Fruit fly (Drosophila melanogaster): Measurements from ENCODE around the gene CG17202.

DNA sequence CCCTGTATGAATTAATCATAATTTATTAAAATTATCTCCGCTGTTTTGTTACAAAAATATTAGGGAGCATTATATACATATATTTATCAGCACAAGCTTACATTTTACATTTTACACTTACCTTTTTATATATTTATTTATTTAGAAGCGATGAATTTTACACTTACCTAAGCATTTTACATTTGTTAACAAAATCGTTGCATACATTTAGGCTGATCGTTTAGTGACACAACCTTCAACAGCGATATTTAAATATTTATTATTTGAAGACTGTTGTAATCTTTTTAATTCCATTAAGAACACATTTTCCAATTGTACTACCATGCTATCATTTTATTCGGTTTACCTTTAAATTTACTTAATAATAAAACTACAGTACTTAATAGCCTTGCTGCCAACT, 38.8 kb upstream of the CG17202 start:
- TF ChIP-seq Sox102F (GFP tag; optimal IDR thresholded peaks at IDR 0.05) (no peak), CG10669 (GFP tag; optimal IDR thresholded peaks at IDR 0.05) (no peak), ss (GFP tag; optimal IDR thresholded peaks at IDR 0.05) (no peak)

All from whole organism, prepupa.